Fruit fly (Drosophila melanogaster): Measurements from ENCODE around the gene jvl.
A peak's percentile ranks its signal among the peaks of the same experiment; 100 is the strongest.

The jvl gene

dm6 chr3R:14749077-14749798 lies 7.9 kb downstream of the jvl start (continued):
- no peak; the same call in 1 of the 2 replicates for TF ChIP-seq unc-4 (GFP tag; IDR thresholded peaks at IDR 0.05; ENCODE audit: partially characterized antibody)
- TF ChIP-seq CG9817 (tag; optimal IDR thresholded peaks at IDR 0.05): peak; percentile 43
- TF ChIP-seq sens-2 (GFP tag; IDR thresholded peaks at IDR 0.05): 0 out of 2 replicates have a peak, but pooled peaks have one; percentile 24
- peak; percentile 32; the same call in 1 of the 3 replicates for TF ChIP-seq ken (GFP tag; IDR thresholded peaks at IDR 0.05)
- peak; percentile 91 for TF ChIP-seq Fer1 (GFP tag; optimal IDR thresholded peaks at IDR 0.05)
- TF ChIP-seq tup (GFP tag; optimal IDR thresholded peaks at IDR 0.05): peak; percentile 11
- peak; percentile 51; the same call in 1 of the 3 replicates for TF ChIP-seq CG34224 (GFP tag; IDR thresholded peaks at IDR 0.05; ENCODE audit: partially characterized antibody)
- peak; percentile 65 for TF ChIP-seq twi (tag; optimal IDR thresholded peaks at IDR 0.05)
- peak; percentile 50 for TF ChIP-seq CG18764 (GFP tag; optimal IDR thresholded peaks at IDR 0.05)
- peak; percentile 1 for TF ChIP-seq Atf3 (GFP tag; optimal IDR thresholded peaks at IDR 0.05)
- peak; percentile 54 for TF ChIP-seq Dek (tag; optimal IDR thresholded peaks at IDR 0.05)
- TF ChIP-seq Ets97D (GFP tag; optimal IDR thresholded peaks at IDR 0.05): no peak
- TF ChIP-seq fu2 (GFP tag; optimal IDR thresholded peaks at IDR 0.05): no peak
- TF ChIP-seq Hr78 (GFP tag; optimal IDR thresholded peaks at IDR 0.05): peak in 1 of 2 experiments; percentile 16
- TF ChIP-seq gsb (GFP tag; IDR thresholded peaks at IDR 0.05): no peak
- peak; percentile 45 for TF ChIP-seq tx (GFP tag; optimal IDR thresholded peaks at IDR 0.05)
- no peak for TF ChIP-seq usp (GFP tag; optimal IDR thresholded peaks at IDR 0.05)
- TF ChIP-seq GATAe (GFP tag; conservative IDR thresholded peaks at IDR 0.05): no peak; the same call in 1 of the 2 replicates
- TF ChIP-seq cas (GFP tag; IDR thresholded peaks at IDR 0.05): no peak
- peak; percentile 87 for TF ChIP-seq Hmr (GFP tag; optimal IDR thresholded peaks at IDR 0.05)
- peak; percentile 8 for TF ChIP-seq CG10462 (GFP tag; optimal IDR thresholded peaks at IDR 0.05)
- peak; percentile 49 for TF ChIP-seq CoRest (tag; optimal IDR thresholded peaks at IDR 0.05)
- TF ChIP-seq CG8944 (GFP tag; optimal IDR thresholded peaks at IDR 0.05): peak; percentile 31
- peak; percentile 15 for TF ChIP-seq CG9437 (GFP tag; optimal IDR thresholded peaks at IDR 0.05)
- peak; percentile 5 for TF ChIP-seq crc (GFP tag; optimal IDR thresholded peaks at IDR 0.05)
- TF ChIP-seq CG12659 (GFP tag; optimal IDR thresholded peaks at IDR 0.05): peak; percentile 80
- no peak for TF ChIP-seq wor (GFP tag; IDR thresholded peaks at IDR 0.05)
- TF ChIP-seq CG6813 (GFP tag; optimal IDR thresholded peaks at IDR 0.05): peak; percentile 92
- TF ChIP-seq esg (GFP tag; conservative IDR thresholded peaks at IDR 0.05): no peak
- TF ChIP-seq Fer2 (tag; optimal IDR thresholded peaks at IDR 0.05): peak; percentile 43
- TF ChIP-seq CG10209 (GFP tag; optimal IDR thresholded peaks at IDR 0.05): peak; percentile 78
- TF ChIP-seq CG13296 (GFP tag; optimal IDR thresholded peaks at IDR 0.05): peak; percentile 86
- no peak for TF ChIP-seq ems (GFP tag; optimal IDR thresholded peaks at IDR 0.05)
- no peak for TF ChIP-seq CG4282 (GFP tag; optimal IDR thresholded peaks at IDR 0.05)
- no peak for TF ChIP-seq zfh2 (GFP tag; optimal IDR thresholded peaks at IDR 0.05)
- peak; percentile 73 for TF ChIP-seq CG13894 (tag; optimal IDR thresholded peaks at IDR 0.05)
- peak; percentile 78 for TF ChIP-seq grn (GFP tag; optimal IDR thresholded peaks at IDR 0.05)
- TF ChIP-seq Dip2 (GFP tag; IDR thresholded peaks at IDR 0.05): no peak
- peak; percentile 48 for TF ChIP-seq cg (GFP tag; optimal IDR thresholded peaks at IDR 0.05)
- no peak for TF ChIP-seq br (optimal IDR thresholded peaks at IDR 0.05)
- TF ChIP-seq ci (GFP tag; IDR thresholded peaks at IDR 0.05): peak; percentile 90
- no peak for TF ChIP-seq pnt (GFP tag; optimal IDR thresholded peaks at IDR 0.05)
- peak; percentile 53; the same call in 1 of the 2 replicates for TF ChIP-seq sim (GFP tag; IDR thresholded peaks at IDR 0.05)
- no peak for TF ChIP-seq dimm (GFP tag; IDR thresholded peaks at IDR 0.05)
- TF ChIP-seq CG8281 (tag; optimal IDR thresholded peaks at IDR 0.05): peak; percentile 68
- peak; percentile 75; the same call in 2 of the 3 replicates for TF ChIP-seq mld (GFP tag; IDR thresholded peaks at IDR 0.05; ENCODE audit: partially characterized antibody)
- peak; percentile 73 for TF ChIP-seq CG17359 (tag; optimal IDR thresholded peaks at IDR 0.05)
- TF ChIP-seq CG7987 (GFP tag; optimal IDR thresholded peaks at IDR 0.05): peak; percentile 90
- peak; percentile 75 for TF ChIP-seq pho (GFP tag; optimal IDR thresholded peaks at IDR 0.05)

Measured in whole organism, embryonic.